Worm (Caenorhabditis elegans): ENCODE measurements around the gene str-160.

str-160 gene

DNA sequence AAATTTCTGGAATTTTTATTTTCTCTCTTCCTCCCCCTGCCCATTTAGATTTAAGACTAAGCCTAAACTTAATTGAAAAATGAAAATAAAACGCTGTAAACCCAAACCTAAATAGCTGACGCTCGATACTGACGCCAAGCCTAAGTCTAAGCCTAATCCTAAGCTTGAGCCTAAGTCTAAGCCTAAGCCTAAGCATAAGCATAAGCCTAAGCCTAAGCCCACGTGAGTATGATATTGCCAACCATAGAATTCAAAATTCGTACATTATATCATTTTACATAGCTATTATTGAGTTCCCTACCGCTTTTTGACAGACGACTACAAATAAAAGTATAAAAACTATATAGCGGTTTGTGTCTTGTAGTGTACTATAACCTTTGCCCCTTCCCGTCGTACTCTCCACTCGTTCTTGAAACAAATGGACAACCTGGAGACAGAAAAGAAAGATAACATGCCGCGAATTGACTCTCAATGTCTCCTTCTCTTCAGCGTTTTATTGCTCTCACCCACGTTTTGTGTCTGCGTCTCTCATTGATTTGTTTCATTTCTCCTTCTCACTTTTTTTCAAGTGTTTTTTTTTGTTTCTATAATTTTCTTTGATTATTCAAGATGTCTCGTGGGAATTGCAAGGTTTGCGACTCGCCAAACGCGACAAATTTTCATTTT lies 8.7 kb downstream of the str-160 start, which contains the start of gene nhr-256 (continued):
- TF ChIP-seq pha-4 (tag; optimal IDR thresholded peaks at IDR 0.05) = peak; percentile 87
- TF ChIP-seq ztf-11 (tag; optimal IDR thresholded peaks at IDR 0.05) = no peak
- no peak for TF ChIP-seq daf-12 (tag; optimal IDR thresholded peaks at IDR 0.05)
- TF ChIP-seq hmg-11 (tag; optimal IDR thresholded peaks at IDR 0.05) = peak; percentile 47
- peak; percentile 27 for TF ChIP-seq lin-15B (tag; optimal IDR thresholded peaks at IDR 0.05)
- TF ChIP-seq pqm-1 (tag; optimal IDR thresholded peaks at IDR 0.05) = peak; percentile 95
- TF ChIP-seq nhr-76 (tag; optimal IDR thresholded peaks at IDR 0.05) = no peak
- TF ChIP-seq ceh-9 (tag; optimal IDR thresholded peaks at IDR 0.05) = no peak
- no peak for TF ChIP-seq fkh-2 (tag; optimal IDR thresholded peaks at IDR 0.05)
- TF ChIP-seq aly-2 (tag; optimal IDR thresholded peaks at IDR 0.05) = no peak
- peak; percentile 81 for TF ChIP-seq ceh-28 (tag; optimal IDR thresholded peaks at IDR 0.05)
- peak; percentile 20 for TF ChIP-seq lin-39 (tag; optimal IDR thresholded peaks at IDR 0.05)
- TF ChIP-seq ceh-16 (tag; optimal IDR thresholded peaks at IDR 0.05) = no peak
- no peak for TF ChIP-seq ceh-82 (tag; optimal IDR thresholded peaks at IDR 0.05)

DNA sequence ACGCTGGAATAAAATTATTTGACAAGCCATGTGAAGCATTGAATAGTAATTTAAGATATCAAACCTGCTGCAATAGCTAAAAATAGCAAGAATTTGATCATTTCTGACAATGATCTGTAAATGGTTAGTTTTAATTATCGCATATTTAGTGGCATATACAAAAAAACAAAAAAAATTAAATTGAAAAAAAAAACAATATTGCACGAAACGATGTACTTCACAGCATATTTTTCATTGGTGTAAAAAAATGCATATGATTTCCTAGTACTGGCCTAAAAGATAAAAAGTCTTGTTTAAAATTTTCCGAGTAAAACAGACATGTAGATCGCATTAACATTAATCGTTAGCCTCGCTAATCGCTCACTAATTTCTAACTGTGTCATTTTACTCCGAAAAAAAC lies 14.4 kb downstream of the str-160 start, which contains the start of gene ZK697.8:
Gene ZK697.8, minus strand, starts transcription at position 101 of the 400 bp plus-strand sequence.
- TF ChIP-seq nhr-11 (tag; optimal IDR thresholded peaks at IDR 0.05) = no peak
- TF ChIP-seq nhr-67 (tag; optimal IDR thresholded peaks at IDR 0.05) = no peak
- TF ChIP-seq egl-27 (tag; optimal IDR thresholded peaks at IDR 0.05) = no peak
- no peak for TF ChIP-seq nhr-23 (tag; optimal IDR thresholded peaks at IDR 0.05)
- no peak for TF ChIP-seq ama-1 (optimal IDR thresholded peaks at IDR 0.05)
- TF ChIP-seq fkh-10 (GFP tag; optimal IDR thresholded peaks at IDR 0.05) = no peak
- no peak for TF ChIP-seq eor-1 (tag; optimal IDR thresholded peaks at IDR 0.05)

DNA sequence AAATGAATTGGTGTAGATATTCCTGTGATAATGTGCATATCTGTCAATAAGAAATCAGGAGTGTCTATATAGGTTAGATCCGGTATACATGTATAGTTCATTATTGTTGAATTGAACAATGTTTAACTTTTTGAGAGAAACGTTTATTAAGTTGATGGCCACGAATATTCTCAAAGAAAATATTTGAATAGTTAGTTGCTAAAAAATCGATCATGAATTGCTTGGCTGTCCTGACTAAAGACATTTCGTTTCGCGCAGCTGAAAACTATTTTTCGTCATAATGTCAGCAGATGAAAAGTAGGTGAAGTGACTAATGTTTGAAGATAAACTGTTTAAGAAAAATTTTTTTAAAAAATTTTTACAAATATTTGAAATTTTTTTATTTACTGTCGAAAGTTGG lies 16.8 kb downstream of the str-160 start, which contains the start of gene srh-199:
Gene srh-199, minus strand, starts transcription at position 101 of the 400 bp plus-strand sequence.
- no peak for TF ChIP-seq nhr-67 (tag; optimal IDR thresholded peaks at IDR 0.05)
- TF ChIP-seq nhr-12 (tag; optimal IDR thresholded peaks at IDR 0.05) = no peak
- TF ChIP-seq nhr-237 (tag; optimal IDR thresholded peaks at IDR 0.05) = no peak
- no peak for TF ChIP-seq lin-15B (tag; optimal IDR thresholded peaks at IDR 0.05)
- TF ChIP-seq sea-2 (GFP tag; optimal IDR thresholded peaks at IDR 0.05) = no peak
- no peak for TF ChIP-seq eor-1 (tag; optimal IDR thresholded peaks at IDR 0.05)
- no peak for TF ChIP-seq daf-12 (tag; optimal IDR thresholded peaks at IDR 0.05)
- no peak for TF ChIP-seq mdl-1 (tag; optimal IDR thresholded peaks at IDR 0.05)
- TF ChIP-seq nhr-77 (tag; optimal IDR thresholded peaks at IDR 0.05) = no peak
- no peak for TF ChIP-seq ztf-11 (tag; optimal IDR thresholded peaks at IDR 0.05)
- TF ChIP-seq zag-1 (tag; optimal IDR thresholded peaks at IDR 0.05) = no peak
- TF ChIP-seq snpc-4 (tag; optimal IDR thresholded peaks at IDR 0.05) = no peak
- no peak for TF ChIP-seq ceh-28 (tag; optimal IDR thresholded peaks at IDR 0.05)
- TF ChIP-seq lsy-12 (tag; optimal IDR thresholded peaks at IDR 0.05) = no peak
- no peak for TF ChIP-seq nhr-23 (tag; optimal IDR thresholded peaks at IDR 0.05)
- TF ChIP-seq skn-1 (tag; optimal IDR thresholded peaks at IDR 0.05) = no peak

DNA sequence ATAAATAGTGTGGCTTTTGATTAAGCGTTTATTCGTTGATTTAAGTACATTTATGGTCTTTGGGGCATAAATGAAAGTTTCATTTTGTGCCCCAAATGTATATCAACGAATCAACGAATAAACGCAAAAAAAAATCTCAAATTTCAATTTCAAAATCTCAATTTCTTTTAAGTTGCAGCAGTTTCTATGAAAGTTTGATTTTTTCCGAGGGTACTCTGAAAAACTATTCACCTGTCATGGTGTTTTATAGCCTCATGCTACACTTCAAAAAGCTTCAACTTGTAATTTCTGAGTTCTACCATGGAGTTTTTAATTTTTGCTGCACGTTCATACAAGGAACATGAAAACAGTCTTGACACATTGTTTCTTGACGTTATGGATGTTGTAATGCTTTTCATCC lies 17.8 kb downstream of the str-160 start, which contains the start of gene ZK697.1:
Gene ZK697.1, plus strand, starts transcription at position 301 of the 400 bp plus-strand sequence.
- TF ChIP-seq ceh-28 (tag; optimal IDR thresholded peaks at IDR 0.05) = no peak
- TF ChIP-seq egl-27 (tag; optimal IDR thresholded peaks at IDR 0.05) = no peak
- TF ChIP-seq hmg-11 (tag; optimal IDR thresholded peaks at IDR 0.05) = no peak
- TF ChIP-seq zag-1 (tag; optimal IDR thresholded peaks at IDR 0.05) = no peak
- TF ChIP-seq nhr-237 (tag; optimal IDR thresholded peaks at IDR 0.05) = no peak
- no peak for TF ChIP-seq elt-1 (tag; optimal IDR thresholded peaks at IDR 0.05)
- TF ChIP-seq mml-1 (tag; optimal IDR thresholded peaks at IDR 0.05) = no peak
- TF ChIP-seq nhr-77 (tag; optimal IDR thresholded peaks at IDR 0.05) = no peak
- no peak for TF ChIP-seq pha-4 (tag; optimal IDR thresholded peaks at IDR 0.05)
- TF ChIP-seq nhr-43 (tag; optimal IDR thresholded peaks at IDR 0.05; ENCODE audit: poor library complexity, severe bottlenecking) = no peak
- no peak for TF ChIP-seq ceh-16 (tag; optimal IDR thresholded peaks at IDR 0.05)
- no peak for TF ChIP-seq ceh-9 (tag; optimal IDR thresholded peaks at IDR 0.05)
- TF ChIP-seq mdl-1 (tag; optimal IDR thresholded peaks at IDR 0.05) = no peak
- TF ChIP-seq skn-1 (tag; optimal IDR thresholded peaks at IDR 0.05) = no peak
- no peak for TF ChIP-seq lin-15B (tag; optimal IDR thresholded peaks at IDR 0.05)
- TF ChIP-seq elt-2 (tag; optimal IDR thresholded peaks at IDR 0.05) = no peak

DNA sequence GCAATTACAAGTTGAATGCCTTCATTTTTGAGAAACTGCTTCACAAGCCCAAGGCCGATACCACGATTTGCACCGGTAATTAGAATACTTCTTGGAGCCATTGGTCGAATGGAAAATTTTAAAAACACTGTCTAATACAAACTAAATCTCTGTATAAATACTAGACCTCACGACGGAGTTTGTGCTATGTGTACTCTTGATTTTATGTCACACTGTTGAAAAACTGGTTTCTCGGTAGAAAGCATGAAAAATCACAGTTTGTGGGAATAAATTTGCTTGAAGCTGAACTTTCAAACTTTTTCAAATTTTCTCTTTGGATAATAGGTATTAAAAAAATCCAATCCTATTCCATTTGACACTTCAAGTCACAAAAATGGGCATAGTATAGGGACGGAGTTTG lies 20.9 kb downstream of the str-160 start, which contains the start of gene ZK697.14:
Gene ZK697.14, minus strand, starts transcription at position 101 of the 400 bp plus-strand sequence.
- TF ChIP-seq pha-4 (tag; optimal IDR thresholded peaks at IDR 0.05) (no peak), pqm-1 (tag; optimal IDR thresholded peaks at IDR 0.05) (no peak), ama-1 (optimal IDR thresholded peaks at IDR 0.05) (no peak), nhr-76 (tag; optimal IDR thresholded peaks at IDR 0.05) (no peak), nhr-43 (tag; optimal IDR thresholded peaks at IDR 0.05; ENCODE audit: poor library complexity, severe bottlenecking) (no peak), hmg-11 (tag; optimal IDR thresholded peaks at IDR 0.05) (no peak), unc-39 (tag; optimal IDR thresholded peaks at IDR 0.05) (no peak), ceh-82 (tag; optimal IDR thresholded peaks at IDR 0.05) (no peak), snpc-4 (tag; optimal IDR thresholded peaks at IDR 0.05) (no peak), nhr-23 (tag; optimal IDR thresholded peaks at IDR 0.05) (no peak), mml-1 (tag; optimal IDR thresholded peaks at IDR 0.05) (no peak)
